Worm (Caenorhabditis elegans) whole organism, young adult: Measurements from ENCODE around the gene F59E12.1.
A peak's percentile ranks its signal among the peaks of the same experiment; 100 is the strongest.

Experiments
- B0019.2 ChIP-seq: fragments of 200-800 bp; sonication (Bioruptor generic); conservative IDR thresholded peaks from 2 replicates; pipeline ENCODE4 v1.3.6; 2022; ENCODE audit warnings: missing genetic modification reagents, missing genetic modification characterization, missing compliant biosample characterization
- B0035.1 ChIP-seq: sonication (generic microtip); optimal IDR thresholded peaks from 2 replicates; lab custom pipeline; 2016; ENCODE audit warnings: missing genetic modification characterization, mild to moderate bottlenecking, missing compliant biosample characterization, missing genotype, missing genetic modification reagents
- B0261.1 ChIP-seq: sonication (generic microtip); optimal IDR thresholded peaks from 2 replicates; lab custom pipeline; 2016; ENCODE audit warnings: mild to moderate bottlenecking, missing genetic modification characterization, moderate library complexity, missing compliant biosample characterization
- C06A6.2 ChIP-seq: fragments of 200-800 bp; sonication (Bioruptor generic); conservative IDR thresholded peaks from 2 replicates; pipeline ENCODE4 v1.3.6; 2022; ENCODE audit warnings: missing genetic modification characterization, missing compliant biosample characterization
- D2030.7 ChIP-seq: fragments of 200-800 bp; sonication (Bioruptor generic); IDR thresholded peaks from 2 replicates; pipeline ENCODE4 v1.3.6; 2022; ENCODE audit warnings: missing genetic modification reagents, missing genetic modification characterization, missing compliant biosample characterization
- F37B4.10 ChIP-seq: fragments of 200-800 bp; sonication (Bioruptor generic); IDR thresholded peaks from 2 replicates; pipeline ENCODE4 v1.3.6; 2022; ENCODE audit warnings: missing genetic modification characterization, missing compliant biosample characterization
- F39B2.1 ChIP-seq: fragments of 200-800 bp; sonication (Bioruptor generic); IDR thresholded peaks from 2 replicates; pipeline ENCODE4 v1.3.6; 2022; ENCODE audit warnings: missing genetic modification reagents, missing genetic modification characterization, missing compliant biosample characterization
- F49E8.2 ChIP-seq: sonication (generic microtip); optimal IDR thresholded peaks from 3 replicates; lab custom pipeline; 2017; ENCODE audit warnings: missing genetic modification characterization, mild to moderate bottlenecking, missing compliant biosample characterization, antibody characterized with exemption, moderate library complexity; ENCODE audit not compliant: insufficient read depth
- F52B5.7 ChIP-seq: sonication (generic microtip); optimal IDR thresholded peaks from 2 replicates; lab custom pipeline; 2016; ENCODE audit warnings: mild to moderate bottlenecking, missing genetic modification characterization, missing compliant biosample characterization
- T26A5.8 ChIP-seq: sonication (generic microtip); optimal IDR thresholded peaks from 2 replicates; lab custom pipeline; 2016; ENCODE audit warnings: missing genetic modification characterization, missing compliant biosample characterization
- Y79H2A.3 ChIP-seq: fragments of 200-800 bp; sonication (Bioruptor generic); conservative IDR thresholded peaks from 2 replicates; pipeline ENCODE4 v1.3.6; 2022; ENCODE audit warnings: missing genetic modification reagents, missing genetic modification characterization, missing compliant biosample characterization
- Y95B8A.8 ChIP-seq: fragments of 200-800 bp; sonication (Bioruptor generic); IDR thresholded peaks from 2 replicates; pipeline ENCODE4 v1.3.6; 2022; ENCODE audit warnings: missing genetic modification reagents, missing genetic modification characterization, missing compliant biosample characterization
- atf-7 ChIP-seq: sonication (generic microtip); optimal IDR thresholded peaks from 2 replicates; lab custom pipeline; 2017; ENCODE audit warnings: mild to moderate bottlenecking, missing genetic modification characterization, missing compliant biosample characterization
- bed-2 ChIP-seq: fragments of 200-800 bp; sonication (Bioruptor generic); IDR thresholded peaks from 2 replicates; pipeline ENCODE4 v1.3.6; 2022; ENCODE audit warnings: missing genetic modification reagents, missing genetic modification characterization, missing compliant biosample characterization
- ccch-3 ChIP-seq: fragments of 200-800 bp; sonication (Bioruptor generic); optimal IDR thresholded peaks from 2 replicates; lab custom pipeline; 2018; ENCODE audit warnings: mild to moderate bottlenecking, missing genetic modification characterization, missing compliant biosample characterization
- cebp-2 ChIP-seq: fragments of 200-800 bp; sonication (Bioruptor generic); IDR thresholded peaks from 2 replicates; pipeline ENCODE4 v1.3.6; 2022; ENCODE audit warnings: missing genetic modification characterization, missing compliant biosample characterization
- dox-1 ChIP-seq: fragments of 200-800 bp; sonication (Bioruptor generic); IDR thresholded peaks from 2 replicates; pipeline ENCODE4 v1.3.6; 2022; ENCODE audit warnings: missing genetic modification reagents, missing genetic modification characterization, missing compliant biosample characterization
- dpl-1 ChIP-seq: fragments of 150-350 bp; optimal IDR thresholded peaks from 2 replicates; lab custom pipeline; 2014; ENCODE audit warnings: missing biosample characterization, missing genetic modification reagents, missing genetic modification characterization
- him-1 ChIP-seq: sonication (generic microtip); optimal IDR thresholded peaks from 2 replicates; lab custom pipeline; 2016; ENCODE audit warnings: missing genotype, missing genetic modification reagents, missing genetic modification characterization, missing compliant biosample characterization
- hlh-12 ChIP-seq: sonication (generic microtip); optimal IDR thresholded peaks from 2 replicates; lab custom pipeline; 2016; ENCODE audit warnings: missing genetic modification characterization, missing compliant biosample characterization
- hmg-20 ChIP-seq: fragments of 200-800 bp; sonication (Bioruptor generic); IDR thresholded peaks from 2 replicates; pipeline ENCODE4 v1.3.6; 2022; ENCODE audit warnings: missing genetic modification reagents, missing genetic modification characterization, missing compliant biosample characterization
- hsf-1 ChIP-seq: fragments of 200-800 bp; sonication (Bioruptor generic); IDR thresholded peaks from 2 replicates; pipeline ENCODE4 v1.3.6; 2022; ENCODE audit warnings: missing genetic modification reagents, missing genetic modification characterization, missing compliant biosample characterization
- let-526 ChIP-seq: fragments of 200-800 bp; sonication (Bioruptor generic); IDR thresholded peaks from 2 replicates; pipeline ENCODE4 v1.3.6; 2022; ENCODE audit warnings: missing genetic modification reagents, missing genetic modification characterization, missing compliant biosample characterization
- madf-3 ChIP-seq: fragments of 200-800 bp; sonication (Bioruptor generic); IDR thresholded peaks from 2 replicates; pipeline ENCODE4 v1.3.6; 2022; ENCODE audit warnings: missing genetic modification reagents, missing genetic modification characterization, missing compliant biosample characterization
- mcd-1 ChIP-seq: fragments of 200-800 bp; sonication (Bioruptor generic); IDR thresholded peaks from 2 replicates; pipeline ENCODE4 v1.3.6; 2022; ENCODE audit warnings: missing genetic modification reagents, missing genetic modification characterization, missing compliant biosample characterization
- mxl-1 ChIP-seq: sonication (generic microtip); optimal IDR thresholded peaks from 2 replicates; lab custom pipeline; 2016; ENCODE audit warnings: missing genetic modification characterization, missing compliant biosample characterization
- nfya-1 ChIP-seq: sonication (generic microtip); optimal IDR thresholded peaks from 2 replicates; lab custom pipeline; 2017; ENCODE audit warnings: antibody characterized with exemption, missing compliant biosample characterization, missing genetic modification characterization, borderline replicate concordance; ENCODE audit not compliant: insufficient read depth
- nhr-179 ChIP-seq: sonication (generic microtip); optimal IDR thresholded peaks from 2 replicates; lab custom pipeline; 2016; ENCODE audit warnings: mild to moderate bottlenecking, missing genetic modification characterization, missing compliant biosample characterization
- nhr-27 ChIP-seq: fragments of 200-800 bp; sonication (Bioruptor generic); optimal IDR thresholded peaks from 2 replicates; lab custom pipeline; 2018; ENCODE audit warnings: mild to moderate bottlenecking, missing genetic modification characterization, moderate library complexity, missing compliant biosample characterization
- rpc-1 ChIP-seq, 2 experiments: fragments of 150-350 bp in 1 of 2; sonication (generic microtip) in 1 of 2; optimal IDR thresholded peaks; 2 replicates each; lab custom pipeline; 2014 to 2018; ENCODE audit warnings: missing biosample characterization in 1 of 2, missing genetic modification characterization in 1 of 2, missing genetic modification reagents in 1 of 2, missing genotype in 1 of 2
- snpc-4 ChIP-seq, 5 experiments: fragments of 150-350 bp in 1 of 5; sonication (generic microtip) in 4 of 5; optimal IDR thresholded peaks; 2 replicates each; lab custom pipeline; 2014 to 2018; ENCODE audit warnings: missing genetic modification characterization in 5 of 5, missing biosample characterization in 3 of 5, antibody characterized with exemption in 2 of 5, mild to moderate bottlenecking in 2 of 5, missing compliant biosample characterization in 2 of 5, missing genotype in 2 of 5, moderate library complexity in 2 of 5, missing genetic modification reagents in 1 of 5
- sptf-2 ChIP-seq: fragments of 200-800 bp; sonication (Bioruptor generic); optimal IDR thresholded peaks from 2 replicates; lab custom pipeline; 2018; ENCODE audit warnings: mild to moderate bottlenecking, missing genetic modification characterization, missing compliant biosample characterization
- tbp1 ChIP-seq: fragments of 200-800 bp; sonication (Bioruptor generic); optimal IDR thresholded peaks from 2 replicates; lab custom pipeline; 2018; ENCODE audit warnings: mild to moderate bottlenecking, missing genetic modification characterization, missing compliant biosample characterization
- unc-62 ChIP-seq: fragments of 150-350 bp; optimal IDR thresholded peaks from 2 replicates; lab custom pipeline; 2014; ENCODE audit warnings: missing biosample characterization, missing genetic modification reagents, missing genetic modification characterization
- zfh-2 ChIP-seq: fragments of 200-800 bp; sonication (Bioruptor generic); conservative IDR thresholded peaks from 2 replicates; pipeline ENCODE4 v1.3.6; 2022; ENCODE audit warnings: missing genetic modification reagents, missing genetic modification characterization, missing compliant biosample characterization
- ztf-22 ChIP-seq: fragments of 200-800 bp; sonication (Bioruptor generic); optimal IDR thresholded peaks from 2 replicates; lab custom pipeline; 2018; ENCODE audit warnings: mild to moderate bottlenecking, missing genetic modification characterization, moderate library complexity, missing compliant biosample characterization
- ztf-25 ChIP-seq: fragments of 200-800 bp; sonication (Bioruptor generic); IDR thresholded peaks from 2 replicates; pipeline ENCODE4 v1.3.6; 2022; ENCODE audit warnings: missing genetic modification reagents, missing genetic modification characterization, missing compliant biosample characterization
- ztf-26 ChIP-seq: sonication (generic microtip); optimal IDR thresholded peaks from 2 replicates; lab custom pipeline; 2017; ENCODE audit warnings: missing genetic modification characterization, missing compliant biosample characterization
- ztf-3 ChIP-seq: fragments of 200-800 bp; sonication (Bioruptor generic); optimal IDR thresholded peaks from 2 replicates; lab custom pipeline; 2018; ENCODE audit warnings: mild to moderate bottlenecking, missing genetic modification characterization, missing compliant biosample characterization

The F59E12.1 gene

DNA sequence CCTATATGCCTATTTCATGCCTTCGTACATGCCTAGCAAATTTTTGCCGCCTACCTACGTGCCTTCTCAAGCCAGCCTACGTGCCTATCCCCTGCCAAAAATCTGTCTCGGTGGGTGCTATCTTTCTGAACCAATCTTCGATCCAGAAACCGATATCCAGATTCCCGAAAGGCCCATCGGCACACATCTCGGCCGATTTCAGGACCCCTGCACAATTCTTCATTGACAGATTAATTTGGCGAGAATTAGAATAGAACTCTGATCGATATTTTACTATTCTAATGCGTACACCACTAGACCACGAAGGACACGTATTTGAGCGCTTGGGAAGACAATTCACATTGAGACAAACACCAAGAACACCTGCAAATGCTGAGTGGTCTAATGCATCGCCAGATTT lies 13.2 kb downstream of the F59E12.1 start:
- TF ChIP-seq tbp1 (GFP tag; lab: Kevin White, UChicago): peak; percentile 69
- peak; percentile 7 for TF ChIP-seq B0261.1 (tag; lab: Kevin White, UChicago)
- peak; percentile 20 for TF ChIP-seq rpc-1 (optimal IDR thresholded peaks at IDR 0.05; lab: Kevin White, UChicago)
- TF ChIP-seq rpc-1 (tag; optimal IDR thresholded peaks at IDR 0.05; lab: Kevin White, UChicago): peak; percentile 62
- no peak for TF ChIP-seq dox-1 (GFP tag; lab: Robert Waterston, UW)

DNA sequence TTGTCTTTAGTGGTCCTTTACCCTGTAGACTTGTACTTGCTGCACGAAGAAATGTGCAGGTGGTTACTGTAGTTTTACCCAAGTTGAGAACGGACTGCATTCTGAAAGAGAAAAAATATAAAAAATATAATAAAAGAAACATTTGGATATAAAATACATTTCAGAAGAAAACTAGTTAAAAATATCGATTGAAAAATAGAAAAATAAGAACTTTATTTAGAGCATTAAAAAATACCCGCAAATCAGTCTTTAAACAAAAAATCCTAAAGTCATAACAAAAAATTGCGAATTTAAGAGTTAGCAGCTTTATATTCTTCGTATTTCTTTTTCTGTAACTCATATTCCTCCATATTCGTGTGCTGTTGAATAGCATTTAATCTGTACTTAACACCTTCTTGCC lies 14.5 kb downstream of the F59E12.1 start, which contains the start of gene C25H3.7:
Gene C25H3.7, minus strand, starts transcription at position 101 of the 400 bp plus-strand sequence.
- no peak for TF ChIP-seq snpc-4 (GFP tag; optimal IDR thresholded peaks at IDR 0.05; lab: Kevin White, UChicago)
- no peak for TF ChIP-seq snpc-4 (tag; optimal IDR thresholded peaks at IDR 0.05; lab: Kevin White, UChicago)
- TF ChIP-seq zfh-2: no peak
- TF ChIP-seq nhr-179: no peak
- TF ChIP-seq ztf-3 (GFP tag; lab: Kevin White, UChicago): no peak
- TF ChIP-seq let-526 (GFP tag; lab: Robert Waterston, UW): no peak
- TF ChIP-seq ztf-22 (GFP tag; lab: Kevin White, UChicago): no peak
- TF ChIP-seq ztf-25 (GFP tag; lab: Robert Waterston, UW): no peak
- TF ChIP-seq Y95B8A.8 (GFP tag; lab: Robert Waterston, UW): no peak
- no peak for TF ChIP-seq B0019.2 (GFP tag; lab: Robert Waterston, UW)
- no peak for TF ChIP-seq B0035.1 (tag; lab: Kevin White, UChicago)
- TF ChIP-seq ccch-3: no peak
- TF ChIP-seq atf-7: no peak
- no peak for TF ChIP-seq hsf-1 (GFP tag; lab: Robert Waterston, UW)
- no peak for TF ChIP-seq bed-2 (GFP tag; lab: Robert Waterston, UW)
- TF ChIP-seq F39B2.1 (GFP tag; lab: Robert Waterston, UW): no peak
- TF ChIP-seq T26A5.8: no peak
- no peak for TF ChIP-seq hmg-20 (GFP tag; lab: Robert Waterston, UW)
- no peak for TF ChIP-seq nfya-1 (tag; lab: Kevin White, UChicago)
- TF ChIP-seq C06A6.2 (GFP tag; lab: Robert Waterston, UW): no peak

DNA sequence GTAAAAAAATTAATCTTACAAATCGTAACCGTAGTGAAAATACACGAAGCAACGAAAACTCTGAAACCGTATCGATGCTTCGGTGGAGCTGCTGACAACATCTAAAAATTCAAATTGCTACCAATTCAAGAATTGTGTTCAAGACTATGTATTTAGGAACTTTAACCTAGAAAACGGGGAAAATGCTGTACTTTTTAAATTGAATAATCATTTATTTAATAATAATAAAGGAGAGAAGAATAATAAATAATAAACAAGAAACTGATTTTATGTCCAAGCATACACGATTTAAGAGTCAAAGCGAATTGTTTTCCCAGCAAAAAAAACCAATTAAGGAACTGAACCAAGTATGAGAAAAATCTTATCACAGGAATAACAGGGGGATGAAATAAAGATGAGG lies 15.3 kb downstream of the F59E12.1 start, which contains the start of gene C25H3.17:
Gene C25H3.17, minus strand, starts transcription at position 101 of the 400 bp plus-strand sequence.
- TF ChIP-seq mxl-1: no peak
- no peak for TF ChIP-seq sptf-2 (GFP tag; lab: Kevin White, UChicago)
- no peak for TF ChIP-seq hlh-12 (tag; lab: Kevin White, UChicago)
- TF ChIP-seq D2030.7 (GFP tag; lab: Robert Waterston, UW): no peak
- no peak for TF ChIP-seq F49E8.2 (tag; lab: Kevin White, UChicago)
- no peak for TF ChIP-seq tbp1 (GFP tag; lab: Kevin White, UChicago)
- TF ChIP-seq nhr-27 (tag; lab: Kevin White, UChicago): no peak
- TF ChIP-seq Y79H2A.3 (GFP tag; lab: Robert Waterston, UW): no peak
- no peak for TF ChIP-seq madf-3 (GFP tag; lab: Robert Waterston, UW)
- no peak for TF ChIP-seq him-1
- no peak for TF ChIP-seq ztf-26
- no peak for TF ChIP-seq F37B4.10 (GFP tag; lab: Robert Waterston, UW)
- no peak for TF ChIP-seq dpl-1 (GFP tag; lab: Kevin White, UChicago)
- no peak for TF ChIP-seq unc-62 (GFP tag; lab: Kevin White, UChicago)
- TF ChIP-seq mcd-1 (GFP tag; lab: Robert Waterston, UW): no peak
- TF ChIP-seq bed-2 (GFP tag; lab: Robert Waterston, UW): no peak
- no peak for TF ChIP-seq ccch-3
- no peak for TF ChIP-seq cebp-2 (GFP tag; lab: Robert Waterston, UW)
- no peak for TF ChIP-seq F52B5.7
